Worm (Caenorhabditis elegans) whole organism, early embryonic: Measurements from ENCODE around the gene btb-7.
A peak's percentile ranks its signal among the peaks of the same experiment; 100 is the strongest.

Experiments
- B0310.2 ChIP-seq: sonication (generic microtip); optimal IDR thresholded peaks from 2 replicates; lab custom pipeline; 2016; ENCODE audit warnings: mild to moderate bottlenecking, missing genetic modification characterization, missing compliant biosample characterization
- F13C5.2 ChIP-seq: sonication (generic microtip); optimal IDR thresholded peaks from 2 replicates; lab custom pipeline; 2017; ENCODE audit warnings: mild to moderate bottlenecking, missing genetic modification characterization, inconsistent platforms, missing compliant biosample characterization
- aly-1 ChIP-seq: sonication (generic microtip); optimal IDR thresholded peaks from 2 replicates; lab custom pipeline; 2016; ENCODE audit warnings: missing genetic modification characterization, missing compliant biosample characterization
- ama-1 ChIP-seq: fragments of 150-350 bp; optimal IDR thresholded peaks from 2 replicates; lab custom pipeline; 2014
- ceh-13 ChIP-seq: fragments of 200-800 bp; sonication (Bioruptor generic); optimal IDR thresholded peaks from 2 replicates; lab custom pipeline; 2018; ENCODE audit warnings: mild to moderate bottlenecking, missing genetic modification characterization, missing compliant biosample characterization
- ceh-36 ChIP-seq: sonication (generic microtip); optimal IDR thresholded peaks from 2 replicates; lab custom pipeline; 2016; ENCODE audit warnings: missing genetic modification characterization, inconsistent platforms, missing compliant biosample characterization
- ets-7 ChIP-seq: sonication (generic microtip); optimal IDR thresholded peaks from 2 replicates; lab custom pipeline; 2016; ENCODE audit warnings: missing genotype, missing genetic modification characterization, missing compliant biosample characterization
- flt-1 ChIP-seq: fragments of 200-800 bp; sonication (Bioruptor generic); IDR thresholded peaks from 2 replicates; pipeline ENCODE4 v1.3.6; 2022; ENCODE audit warnings: missing genetic modification characterization, missing compliant biosample characterization
- hmbx-1 ChIP-seq: sonication (generic microtip); optimal IDR thresholded peaks from 2 replicates; lab custom pipeline; 2016; ENCODE audit warnings: mild to moderate bottlenecking, missing genetic modification characterization, missing compliant biosample characterization
- hmg-4 ChIP-seq: fragments of 200-800 bp; sonication (Bioruptor generic); optimal IDR thresholded peaks from 2 replicates; lab custom pipeline; 2018; ENCODE audit warnings: mild to moderate bottlenecking, missing genetic modification characterization, missing compliant biosample characterization
- hnd-1 ChIP-seq: sonication (generic microtip); optimal IDR thresholded peaks from 2 replicates; lab custom pipeline; 2016; ENCODE audit warnings: missing genetic modification characterization, missing compliant biosample characterization
- pes-1 ChIP-seq: fragments of 200-800 bp; sonication (Bioruptor generic); IDR thresholded peaks from 2 replicates; pipeline ENCODE4 v1.3.6; 2022; ENCODE audit warnings: missing genetic modification reagents, missing genetic modification characterization, missing compliant biosample characterization
- scrt-1 ChIP-seq: fragments of 200-800 bp; sonication (Bioruptor generic); IDR thresholded peaks from 2 replicates; pipeline ENCODE4 v1.3.6; 2022; ENCODE audit warnings: missing genetic modification characterization, missing compliant biosample characterization
- sea-1 ChIP-seq: fragments of 200-800 bp; sonication (Bioruptor generic); conservative IDR thresholded peaks from 2 replicates; pipeline ENCODE4 v1.3.6; 2022; ENCODE audit warnings: missing genetic modification characterization, missing compliant biosample characterization
- tbx-11 ChIP-seq: fragments of 200-800 bp; sonication (Bioruptor generic); IDR thresholded peaks from 2 replicates; pipeline ENCODE4 v1.3.6; 2022; ENCODE audit warnings: missing genetic modification characterization, missing compliant biosample characterization
- tbx-37 ChIP-seq: fragments of 200-800 bp; sonication (Bioruptor generic); conservative IDR thresholded peaks from 2 replicates; pipeline ENCODE4 v1.3.6; 2022; ENCODE audit warnings: missing genetic modification reagents, missing genetic modification characterization, missing compliant biosample characterization
- tra-4 ChIP-seq: sonication (generic microtip); optimal IDR thresholded peaks from 2 replicates; lab custom pipeline; 2017; ENCODE audit warnings: missing genetic modification characterization, missing compliant biosample characterization

btb-7 gene

DNA sequence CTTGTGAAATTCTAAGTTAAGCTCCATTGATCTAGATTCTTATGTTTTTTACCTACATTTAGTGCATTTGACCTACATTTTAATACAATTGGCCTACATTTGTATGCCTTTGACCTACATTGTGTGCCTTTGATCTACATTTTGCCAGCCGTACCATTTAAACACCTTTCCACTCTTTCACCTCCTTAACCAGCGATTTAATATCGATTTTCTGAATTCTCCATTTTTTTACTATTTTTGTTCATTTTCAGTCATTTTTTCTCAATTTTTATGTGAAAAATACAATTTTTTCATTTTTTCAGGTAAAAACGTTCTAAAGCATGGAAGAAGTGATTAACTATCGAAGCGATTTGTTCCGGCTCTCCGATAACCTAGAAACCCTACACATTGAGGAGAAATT, at the start of gene btb-7:
btb-7 (plus strand) TSS at position 301 of the 400 bp plus-strand sequence.
- TF ChIP-seq ceh-13 (GFP tag; lab: Kevin White, UChicago) (no peak), sea-1 (GFP tag; lab: Robert Waterston, UW) (no peak), ets-7 (tag; lab: Kevin White, UChicago) (no peak), hmbx-1 (tag; lab: Kevin White, UChicago) (no peak), ama-1 (no peak), hnd-1 (tag; lab: Kevin White, UChicago) (no peak), flt-1 (no peak), pes-1 (no peak), tbx-11 (no peak), F13C5.2 (tag; lab: Kevin White, UChicago) (no peak), hmg-4 (no peak)

DNA sequence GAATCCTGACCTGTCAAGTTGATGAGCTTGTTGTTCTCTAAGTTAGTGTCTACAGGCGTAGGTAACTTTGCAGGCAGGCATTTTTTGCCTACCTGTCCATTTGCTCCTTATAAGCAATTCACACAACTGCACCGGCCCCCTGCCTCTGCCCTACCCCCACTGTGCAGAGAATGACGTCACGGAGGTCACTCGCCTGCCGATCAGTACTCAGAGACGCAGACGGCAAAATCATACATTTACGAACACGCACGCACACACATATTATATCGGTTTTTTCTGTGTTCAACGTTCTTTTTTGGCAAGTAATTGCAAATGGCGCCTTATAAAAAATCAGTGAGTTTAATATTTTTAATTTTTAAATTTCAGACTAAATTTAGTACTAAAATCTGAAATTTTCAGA, 49.5 kb upstream of the btb-7 start, which contains the start of gene duxl-1:
duxl-1 (plus strand) TSS at position 184 of the 400 bp plus-strand sequence.
- TF ChIP-seq ama-1 (no peak), aly-1 (tag; lab: Kevin White, UChicago) (no peak), hmg-4 (peak; percentile 16), ets-7 (tag; lab: Kevin White, UChicago) (no peak), tra-4 (tag; lab: Kevin White, UChicago) (no peak)

DNA sequence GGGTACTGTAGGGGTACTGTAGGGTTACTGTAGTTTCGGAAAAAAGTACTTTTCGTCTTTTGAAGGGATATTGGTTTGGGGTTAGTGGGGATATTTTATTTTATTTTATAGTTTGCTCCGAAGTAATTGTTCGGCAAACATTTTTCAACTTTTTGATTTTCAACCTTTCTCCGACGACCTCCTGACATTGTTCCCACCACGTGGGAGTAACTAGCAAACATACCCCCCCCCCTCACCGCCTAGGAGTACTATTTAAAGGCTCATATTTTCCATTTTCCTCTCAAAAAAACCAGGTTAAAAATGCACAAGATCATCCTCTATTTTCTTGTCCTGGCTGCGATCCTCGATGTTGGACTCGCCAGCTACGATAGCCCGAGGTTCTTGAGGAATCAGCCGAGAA, 47.0 kb upstream of the btb-7 start, which contains the start of gene srlf-29:
srlf-29 (plus strand) TSS at position 301 of the 400 bp plus-strand sequence.
- TF ChIP-seq sea-1 (GFP tag; lab: Robert Waterston, UW) (no peak), flt-1 (no peak), hmbx-1 (tag; lab: Kevin White, UChicago) (no peak), pes-1 (no peak), aly-1 (tag; lab: Kevin White, UChicago) (no peak), tbx-11 (no peak), hnd-1 (tag; lab: Kevin White, UChicago) (no peak)

DNA sequence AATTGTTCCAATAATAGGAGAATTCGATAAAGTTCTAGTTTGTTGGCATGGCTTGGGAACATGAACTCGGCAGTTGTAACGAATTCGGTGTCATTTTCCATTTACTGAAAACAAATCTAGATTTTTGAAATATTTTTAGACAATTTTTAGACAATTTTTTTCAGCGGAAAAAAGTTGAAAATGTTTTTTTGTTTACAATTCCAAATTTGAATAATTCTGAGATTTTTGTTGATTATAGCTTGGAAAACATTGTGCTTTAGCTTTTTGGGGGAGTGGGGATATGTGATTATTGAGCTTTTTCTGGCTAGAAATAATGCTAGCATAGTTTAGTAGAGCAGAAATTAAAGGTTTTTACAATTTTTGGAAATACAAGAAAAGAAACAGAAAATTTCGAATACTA, 44.1 kb upstream of the btb-7 start, which contains the start of gene srw-97:
srw-97 (minus strand) TSS at position 101 of the 400 bp plus-strand sequence.
- TF ChIP-seq hmg-4, result no peak
- no peak for TF ChIP-seq pes-1

- TF ChIP-seq tra-4 (tag; lab: Kevin White, UChicago) (no peak), hnd-1 (tag; lab: Kevin White, UChicago) (no peak)
Measured at ce11 chrII:1670260-1670879, 42.7 kb upstream of the btb-7 start, which contains the start of gene nhx-6. TSS of gene nhx-6 (plus strand) at chrII:1670829.

- no peak for TF ChIP-seq hmbx-1 (tag; lab: Kevin White, UChicago)
- TF ChIP-seq pes-1, result no peak
- TF ChIP-seq aly-1 (tag; lab: Kevin White, UChicago), result no peak
- TF ChIP-seq tbx-37 (GFP tag; lab: Robert Waterston, UW), result no peak
- TF ChIP-seq hmg-4, result no peak
- TF ChIP-seq hnd-1 (tag; lab: Kevin White, UChicago), result no peak
- TF ChIP-seq ets-7 (tag; lab: Kevin White, UChicago), result no peak
- TF ChIP-seq ceh-13 (GFP tag; lab: Kevin White, UChicago), result no peak
- TF ChIP-seq scrt-1 (GFP tag; lab: Robert Waterston, UW), result no peak
Measured at ce11 chrII:1670985-1671384, 42.1 kb upstream of the btb-7 start.

DNA sequence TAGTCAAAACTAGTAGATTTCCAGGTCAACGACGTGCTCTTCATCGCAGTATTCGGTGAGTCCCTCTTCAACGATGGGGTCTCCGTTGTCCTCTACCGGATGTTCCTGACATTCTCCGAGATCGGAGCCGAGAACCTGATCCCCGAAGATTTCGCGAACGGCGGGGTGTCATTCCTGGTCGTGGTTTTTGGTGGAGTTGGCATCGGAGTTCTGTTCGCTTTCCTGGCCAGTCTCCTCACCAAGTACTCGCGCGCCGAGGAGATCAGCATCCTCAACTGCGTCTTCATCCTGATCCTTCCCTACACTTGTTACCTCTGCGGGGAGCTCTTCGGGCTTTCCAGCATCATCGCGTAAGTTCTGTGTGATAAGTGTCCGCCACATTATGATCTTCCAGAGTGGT, 40.4 kb upstream of the btb-7 start:
- TF ChIP-seq ceh-36 (tag; lab: Kevin White, UChicago), result no peak
- TF ChIP-seq B0310.2, result no peak
- no peak for TF ChIP-seq ceh-13 (GFP tag; lab: Kevin White, UChicago)
- TF ChIP-seq sea-1 (GFP tag; lab: Robert Waterston, UW), result no peak
- no peak for TF ChIP-seq tra-4 (tag; lab: Kevin White, UChicago)
- no peak for TF ChIP-seq tbx-37 (GFP tag; lab: Robert Waterston, UW)
- no peak for TF ChIP-seq hnd-1 (tag; lab: Kevin White, UChicago)
- no peak for TF ChIP-seq tbx-11
- TF ChIP-seq hmbx-1 (tag; lab: Kevin White, UChicago), result no peak
- no peak for TF ChIP-seq hmg-4
- no peak for TF ChIP-seq scrt-1 (GFP tag; lab: Robert Waterston, UW)
- TF ChIP-seq F13C5.2 (tag; lab: Kevin White, UChicago), result no peak
- TF ChIP-seq ama-1, result no peak
- TF ChIP-seq ets-7 (tag; lab: Kevin White, UChicago), result no peak
- TF ChIP-seq flt-1, result no peak
- TF ChIP-seq pes-1, result no peak
- no peak for TF ChIP-seq aly-1 (tag; lab: Kevin White, UChicago)

ce11 chrII:1676088-1676487, 37.0 kb upstream of the btb-7 start, which contains the start of gene fbxb-17:
TSS of gene fbxb-17 (plus strand) at chrII:1676388.
- TF ChIP-seq hmg-4 (no peak), aly-1 (tag; lab: Kevin White, UChicago) (no peak), ceh-36 (tag; lab: Kevin White, UChicago) (no peak)

DNA sequence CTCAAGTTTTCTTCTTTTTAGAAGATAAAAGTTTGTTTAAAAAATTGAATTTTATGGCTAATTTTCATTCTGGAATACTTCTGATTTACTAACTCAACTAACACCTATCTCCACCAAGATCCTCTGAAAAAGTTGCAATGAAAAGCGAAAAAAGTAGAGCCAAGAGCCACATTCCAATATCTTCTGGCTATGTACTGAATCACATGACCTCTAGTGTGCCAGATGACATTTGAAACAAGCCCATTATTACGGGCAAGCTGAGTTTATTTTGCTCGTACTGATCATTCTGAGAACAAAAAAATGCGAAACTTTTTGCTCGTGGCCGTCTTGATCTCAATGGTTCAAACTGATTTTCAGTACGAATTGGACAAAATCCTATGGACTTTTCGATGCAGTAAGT, 34.0 kb upstream of the btb-7 start, which contains the start of gene irld-36:
irld-36 (plus strand) TSS at position 301 of the 400 bp plus-strand sequence.
- TF ChIP-seq ets-7 (tag; lab: Kevin White, UChicago) (no peak), tbx-37 (GFP tag; lab: Robert Waterston, UW) (no peak), ceh-36 (tag; lab: Kevin White, UChicago) (no peak), aly-1 (tag; lab: Kevin White, UChicago) (no peak), tra-4 (tag; lab: Kevin White, UChicago) (no peak), scrt-1 (GFP tag; lab: Robert Waterston, UW) (no peak), B0310.2 (no peak), hmbx-1 (tag; lab: Kevin White, UChicago) (no peak), hnd-1 (tag; lab: Kevin White, UChicago) (no peak), hmg-4 (no peak)
